Fruit fly (Drosophila melanogaster) whole organism, adult: ENCODE data around the gene Chc.

Experiments used
- CG11617 ChIP-seq: fragments of 200-800 bp; sonication (Bioruptor generic); optimal IDR thresholded peaks from 2 replicates; lab custom pipeline; 2017; ENCODE audit warnings: mild to moderate bottlenecking, missing biosample characterization, missing genetic modification reagents, missing genetic modification characterization
- CG33017 ChIP-seq: fragments of 200-800 bp; sonication (Bioruptor generic); optimal IDR thresholded peaks from 2 replicates; lab custom pipeline; 2018; ENCODE audit warnings: missing biosample characterization, mild to moderate bottlenecking, missing genetic modification characterization, moderate library complexity
- CG5204 ChIP-seq: fragments of 200-800 bp; sonication (Bioruptor generic); optimal IDR thresholded peaks from 2 replicates; lab custom pipeline; 2016; ENCODE audit warnings: missing biosample characterization, missing genetic modification characterization
- CG7045 ChIP-seq: fragments of 200-800 bp; sonication (Bioruptor generic); optimal IDR thresholded peaks from 2 replicates; lab custom pipeline; 2017; ENCODE audit warnings: missing biosample characterization, mild to moderate bottlenecking, missing genetic modification characterization
- Clk ChIP-seq: fragments of 200-800 bp; sonication (Bioruptor generic); optimal IDR thresholded peaks from 2 replicates; lab custom pipeline; 2017; ENCODE audit warnings: missing biosample characterization, missing genetic modification characterization
- Mnt ChIP-seq: fragments of 200-800 bp; sonication (Bioruptor generic); optimal IDR thresholded peaks from 2 replicates; lab custom pipeline; 2016; ENCODE audit warnings: missing biosample characterization, mild to moderate bottlenecking, missing genetic modification characterization
- cic ChIP-seq: fragments of 200-800 bp; sonication (Bioruptor generic); optimal IDR thresholded peaks from 2 replicates; lab custom pipeline; 2017; ENCODE audit warnings: missing biosample characterization, mild to moderate bottlenecking, missing genetic modification characterization, moderate library complexity
- kay ChIP-seq: fragments of 200-800 bp; sonication (Bioruptor generic); peaks from one replicate; lab custom pipeline; 2016; ENCODE audit warnings: missing biosample characterization, missing genetic modification characterization, borderline replicate concordance
- ovo ChIP-seq: fragments of 200-800 bp; sonication (Bioruptor generic); optimal IDR thresholded peaks from 2 replicates; lab custom pipeline; 2016; ENCODE audit warnings: missing biosample characterization, missing genetic modification characterization
- tj ChIP-seq: fragments of 200-800 bp; sonication (Bioruptor generic); optimal IDR thresholded peaks from 3 replicates; lab custom pipeline; 2017; ENCODE audit warnings: missing biosample characterization, mild to moderate bottlenecking, missing genetic modification characterization, moderate library complexity
- toe ChIP-seq: fragments of 200-800 bp; sonication (Bioruptor generic); optimal IDR thresholded peaks from 2 replicates; lab custom pipeline; 2016; ENCODE audit warnings: missing biosample characterization, missing genetic modification characterization

DNA sequence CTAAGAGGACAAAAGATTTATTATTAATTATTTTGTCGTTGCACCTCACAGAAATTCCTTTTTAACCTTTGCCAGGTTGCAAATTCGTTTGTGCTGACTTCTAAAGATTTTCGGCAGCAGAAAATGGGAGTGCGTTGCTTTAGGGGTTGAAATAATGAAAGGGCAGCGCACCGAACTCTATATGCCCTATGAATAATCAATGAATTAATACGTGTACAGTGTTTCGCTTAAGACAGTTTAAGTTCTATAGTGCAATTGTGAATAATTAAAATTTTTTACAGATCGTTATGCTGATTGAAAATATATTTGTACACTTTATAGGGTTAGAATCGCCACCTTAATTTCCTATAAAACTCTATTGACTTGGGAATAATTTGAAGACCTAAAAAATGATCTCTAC, 19.2 kb downstream of the Chc start:
- TF ChIP-seq tj (GFP tag; lab: Kevin White, UChicago) (no peak), CG33017 (tag; lab: Kevin White, UChicago) (no peak), ovo (GFP tag; lab: Kevin White, UChicago) (no peak), Mnt (GFP tag; lab: Kevin White, UChicago) (no peak), toe (GFP tag; lab: Kevin White, UChicago) (no peak), CG11617 (GFP tag; lab: Kevin White, UChicago) (no peak), cic (GFP tag; lab: Kevin White, UChicago) (no peak), CG7045 (GFP tag; lab: Kevin White, UChicago) (no peak), kay (no peak), Clk (GFP tag; lab: Kevin White, UChicago) (no peak), CG5204 (GFP tag; lab: Kevin White, UChicago) (no peak)
